Fruit fly (Drosophila melanogaster): ENCODE measurements around the gene CG42811.

dm6 chr3R:24341251-24341650 lies 25.8 kb downstream of the CG42811 start, which contains the start of gene Ms:
- TF ChIP-seq psq (GFP tag; optimal IDR thresholded peaks at IDR 0.05), result no peak
- TF ChIP-seq dsf (GFP tag; optimal IDR thresholded peaks at IDR 0.05; ENCODE audit: borderline replicate concordance), result no peak
- TF ChIP-seq tai (GFP tag; optimal IDR thresholded peaks at IDR 0.05), result no peak
- no peak for TF ChIP-seq pan (optimal IDR thresholded peaks at IDR 0.05)
- no peak for TF ChIP-seq CG32264 (GFP tag; optimal IDR thresholded peaks at IDR 0.05)

Measured in whole organism, wandering third instar larva.